Worm (Caenorhabditis elegans) whole organism, early embryonic: ENCODE results near the gene F13A2.1.

Experiments used
- F13C5.2 ChIP-seq: sonication (generic microtip); optimal IDR thresholded peaks from 2 replicates; lab custom pipeline; 2017; ENCODE audit warnings: mild to moderate bottlenecking, missing genetic modification characterization, inconsistent platforms, missing compliant biosample characterization
- scrt-1 ChIP-seq: fragments of 200-800 bp; sonication (Bioruptor generic); IDR thresholded peaks from 2 replicates; pipeline ENCODE4 v1.3.6; 2022; ENCODE audit warnings: missing genetic modification characterization, missing compliant biosample characterization

DNA sequence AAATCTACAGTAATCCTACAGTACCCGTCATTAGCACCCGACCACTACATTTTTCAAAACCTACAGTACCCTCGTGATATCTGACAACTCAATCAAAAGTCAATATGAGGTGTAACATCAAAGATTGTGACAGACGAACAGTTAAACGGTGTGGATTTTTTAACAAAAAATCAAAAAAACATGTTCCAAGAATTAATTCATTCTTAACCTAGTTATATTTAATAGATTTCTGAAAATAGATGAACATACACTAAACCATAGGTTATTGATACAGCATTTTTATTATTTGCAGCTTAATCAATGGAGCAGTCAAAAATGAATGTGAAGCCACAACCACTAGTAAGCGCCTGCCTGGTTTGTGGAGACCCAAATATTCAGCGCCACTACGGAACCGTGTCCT is 25.3 kb upstream of the F13A2.1 start, which contains the start of gene nhr-118:
- TF ChIP-seq F13C5.2, result no peak
- TF ChIP-seq scrt-1 (GFP tag; lab: Robert Waterston, UW), result no peak
